Fruit fly (Drosophila melanogaster): ENCODE results near the gene Fbp1.

dm6 chr3L:14089516-14089915 is 8.3 kb downstream of the Fbp1 start:
- TF ChIP-seq toe (GFP tag; optimal IDR thresholded peaks at IDR 0.05) (no peak), CG1620 (GFP tag; optimal IDR thresholded peaks at IDR 0.05) (no peak), CG33017 (tag; optimal IDR thresholded peaks at IDR 0.05) (no peak), cic (GFP tag; optimal IDR thresholded peaks at IDR 0.05) (no peak), CG5204 (GFP tag; optimal IDR thresholded peaks at IDR 0.05) (no peak), Clk (GFP tag; optimal IDR thresholded peaks at IDR 0.05) (no peak), CG12768 (GFP tag; optimal IDR thresholded peaks at IDR 0.05) (no peak), Hr96 (GFP tag; optimal IDR thresholded peaks at IDR 0.05) (no peak), ovo (GFP tag; optimal IDR thresholded peaks at IDR 0.05) (no peak), cnc (optimal IDR thresholded peaks at IDR 0.05) (no peak), Crg-1 (GFP tag; optimal IDR thresholded peaks at IDR 0.05) (no peak), kay (GFP tag; ENCODE audit: borderline replicate concordance) (no peak), tj (GFP tag; optimal IDR thresholded peaks at IDR 0.05) (no peak), pad (GFP tag; optimal IDR thresholded peaks at IDR 0.05) (no peak)

Measured in whole organism, adult.